Fruit fly (Drosophila melanogaster) whole organism, embryonic: ENCODE data around the gene Nup358.
A peak's percentile ranks its signal among the peaks of the same experiment; 100 is the strongest.

ENCODE experiments used
- BEAF-32 ChIP-seq: fragments of 200-800 bp; sonication (Bioruptor generic); optimal IDR thresholded peaks from 3 replicates; lab custom pipeline; 2017; ENCODE audit warnings: missing biosample characterization, missing genetic modification characterization, mild to moderate bottlenecking, moderate library complexity, missing genetic modification reagents
- CG10267 ChIP-seq: fragments of 200-800 bp; sonication (Bioruptor generic); optimal IDR thresholded peaks from 2 replicates; lab custom pipeline; 2018; ENCODE audit warnings: missing biosample characterization, mild to moderate bottlenecking, missing genetic modification characterization, moderate library complexity
- CG12744 ChIP-seq: fragments of 200-800 bp; sonication (Bioruptor generic); optimal IDR thresholded peaks from 2 replicates; lab custom pipeline; 2016; ENCODE audit warnings: missing biosample characterization, missing genetic modification characterization
- CG13287 ChIP-seq: fragments of 200-800 bp; sonication (Bioruptor generic); IDR thresholded peaks from 2 replicates; pipeline ENCODE4 v1.3.6; 2022; ENCODE audit warnings: missing biosample characterization, missing genetic modification characterization; ENCODE audit not compliant: partially characterized antibody
- CG14710 ChIP-seq: fragments of 200-800 bp; sonication (Bioruptor generic); optimal IDR thresholded peaks from 3 replicates; lab custom pipeline; 2019; ENCODE audit warnings: missing biosample characterization, mild to moderate bottlenecking, missing genetic modification characterization, moderate library complexity
- CG15514 ChIP-seq: fragments of 200-800 bp; sonication (Bioruptor generic); optimal IDR thresholded peaks from 3 replicates; lab custom pipeline; 2017; ENCODE audit warnings: missing biosample characterization, missing genetic modification characterization, mild to moderate bottlenecking, moderate library complexity, missing genetic modification reagents
- CG15601 ChIP-seq: fragments of 200-800 bp; sonication (Bioruptor generic); optimal IDR thresholded peaks from 3 replicates; lab custom pipeline; 2019; ENCODE audit warnings: missing biosample characterization, mild to moderate bottlenecking, missing genetic modification characterization, moderate library complexity
- CG1603 ChIP-seq: fragments of 200-800 bp; sonication (Bioruptor generic); optimal IDR thresholded peaks from 2 replicates; lab custom pipeline; 2019; ENCODE audit warnings: missing biosample characterization, mild to moderate bottlenecking, missing genetic modification characterization, moderate library complexity
- CG1792 ChIP-seq: fragments of 200-800 bp; sonication (Bioruptor generic); optimal IDR thresholded peaks from 2 replicates; lab custom pipeline; 2016; ENCODE audit warnings: missing biosample characterization, missing genetic modification characterization
- CG18619 ChIP-seq: fragments of 200-800 bp; sonication (Bioruptor generic); optimal IDR thresholded peaks from 3 replicates; lab custom pipeline; 2017; ENCODE audit warnings: missing biosample characterization, mild to moderate bottlenecking, missing genetic modification characterization
- CG2116 ChIP-seq: fragments of 200-800 bp; sonication (Bioruptor generic); optimal IDR thresholded peaks from 3 replicates; lab custom pipeline; 2018; ENCODE audit warnings: missing biosample characterization, mild to moderate bottlenecking, missing genetic modification characterization
- CG4617 ChIP-seq: fragments of 200-800 bp; sonication (Bioruptor generic); optimal IDR thresholded peaks from 3 replicates; lab custom pipeline; 2016; ENCODE audit warnings: missing biosample characterization, missing genetic modification characterization, borderline replicate concordance
- CG6813 ChIP-seq: fragments of 200-800 bp; sonication (Bioruptor generic); optimal IDR thresholded peaks from 2 replicates; lab custom pipeline; 2017; ENCODE audit warnings: missing biosample characterization, missing genetic modification characterization, mild to moderate bottlenecking, moderate library complexity, missing genetic modification reagents
- CG7987 ChIP-seq: fragments of 200-800 bp; sonication (Bioruptor generic); optimal IDR thresholded peaks from 2 replicates; lab custom pipeline; 2018; ENCODE audit warnings: missing biosample characterization, mild to moderate bottlenecking, missing genetic modification characterization, moderate library complexity
- CG9797 ChIP-seq: fragments of 200-800 bp; sonication (Bioruptor generic); optimal IDR thresholded peaks from 3 replicates; lab custom pipeline; 2018; ENCODE audit warnings: missing biosample characterization, mild to moderate bottlenecking, missing genetic modification characterization
- Dp ChIP-seq: fragments of 200-800 bp; sonication (Bioruptor generic); optimal IDR thresholded peaks from 2 replicates; lab custom pipeline; 2018; ENCODE audit warnings: missing biosample characterization, mild to moderate bottlenecking, missing genetic modification characterization, moderate library complexity
- Dref ChIP-seq: fragments of 200-800 bp; sonication (Bioruptor generic); IDR thresholded peaks from 2 replicates; pipeline ENCODE4 v1.3.6; 2022; ENCODE audit warnings: missing biosample characterization, missing genetic modification characterization
- E2f2 ChIP-seq: fragments of 200-800 bp; sonication (Bioruptor generic); IDR thresholded peaks from 2 replicates; pipeline ENCODE4 v1.3.6; 2022; ENCODE audit warnings: missing biosample characterization, missing genetic modification characterization
- Ets97D ChIP-seq: fragments of 200-800 bp; sonication (Bioruptor generic); optimal IDR thresholded peaks from 3 replicates; lab custom pipeline; 2016; ENCODE audit warnings: missing biosample characterization, missing genetic modification characterization
- Fer2 ChIP-seq: fragments of 200-800 bp; sonication (Bioruptor generic); optimal IDR thresholded peaks from 2 replicates; lab custom pipeline; 2018; ENCODE audit warnings: missing biosample characterization, mild to moderate bottlenecking, missing genetic modification characterization, moderate library complexity
- GATAe ChIP-seq: fragments of 200-800 bp; sonication (Bioruptor generic); conservative IDR thresholded peaks from 2 replicates; pipeline ENCODE4 v1.3.6; 2022; ENCODE audit warnings: missing biosample characterization, missing genetic modification characterization
- MBD-R2 ChIP-seq: fragments of 200-800 bp; sonication (Bioruptor generic); IDR thresholded peaks from 2 replicates; pipeline ENCODE4 v1.3.6; 2022; ENCODE audit warnings: missing biosample characterization, missing genetic modification characterization
- MESR4 ChIP-seq: fragments of 200-800 bp; sonication (Bioruptor generic); optimal IDR thresholded peaks from 2 replicates; lab custom pipeline; 2018; ENCODE audit warnings: missing biosample characterization, mild to moderate bottlenecking, missing genetic modification characterization, moderate library complexity
- Med ChIP-seq: fragments of 200-800 bp; sonication (Bioruptor generic); peaks from one replicate; lab custom pipeline; 2016; ENCODE audit warnings: missing biosample characterization, missing genetic modification characterization, mild to moderate bottlenecking, inconsistent platforms, moderate library complexity
- Myb ChIP-seq: fragments of 200-800 bp; sonication (Bioruptor generic); optimal IDR thresholded peaks from 2 replicates; lab custom pipeline; 2016; ENCODE audit warnings: missing biosample characterization, missing genetic modification characterization
- NC2α ChIP-seq: fragments of 200-800 bp; sonication (Bioruptor generic); optimal IDR thresholded peaks from 2 replicates; lab custom pipeline; 2016; ENCODE audit warnings: missing biosample characterization, missing genetic modification characterization
- Side ChIP-seq: fragments of 200-800 bp; sonication (Bioruptor generic); optimal IDR thresholded peaks from 2 replicates; lab custom pipeline; 2016; ENCODE audit warnings: missing biosample characterization, missing genetic modification characterization
- Vsx1 ChIP-seq: fragments of 200-800 bp; sonication (Bioruptor generic); optimal IDR thresholded peaks from 2 replicates; lab custom pipeline; 2017; ENCODE audit warnings: missing biosample characterization, mild to moderate bottlenecking, missing genetic modification characterization, missing genetic modification reagents
- amos ChIP-seq: fragments of 200-800 bp; sonication (Bioruptor generic); IDR thresholded peaks from 2 replicates; pipeline ENCODE4 v1.3.6; 2022; ENCODE audit warnings: missing biosample characterization, missing genetic modification characterization; ENCODE audit not compliant: partially characterized antibody
- bbx ChIP-seq: fragments of 200-800 bp; sonication (Bioruptor generic); IDR thresholded peaks from 2 replicates; pipeline ENCODE4 v1.3.6; 2022; ENCODE audit warnings: missing biosample characterization, missing genetic modification characterization; ENCODE audit not compliant: partially characterized antibody
- gfzf ChIP-seq: fragments of 200-800 bp; sonication (Bioruptor generic); optimal IDR thresholded peaks from 2 replicates; lab custom pipeline; 2016; ENCODE audit warnings: missing biosample characterization, mild to moderate bottlenecking, missing genetic modification characterization, moderate library complexity
- jigr1 ChIP-seq: fragments of 200-800 bp; sonication (Bioruptor generic); IDR thresholded peaks from 3 replicates; pipeline ENCODE4 v1.3.6; 2022; ENCODE audit warnings: missing biosample characterization, missing genetic modification characterization
- knrl ChIP-seq: fragments of 200-800 bp; sonication (Bioruptor generic); IDR thresholded peaks from 3 replicates; pipeline ENCODE4 v1.3.6; 2022; ENCODE audit warnings: missing biosample characterization, missing genetic modification characterization; ENCODE audit not compliant: partially characterized antibody
- pzg ChIP-seq: fragments of 200-800 bp; sonication (Bioruptor generic); optimal IDR thresholded peaks from 3 replicates; lab custom pipeline; 2018; ENCODE audit warnings: missing biosample characterization, mild to moderate bottlenecking, missing genetic modification characterization, moderate library complexity
- rib ChIP-seq: fragments of 200-800 bp; sonication (Bioruptor generic); IDR thresholded peaks from 2 replicates; pipeline ENCODE4 v1.3.6; 2022; ENCODE audit warnings: missing biosample characterization, missing genetic modification characterization
- row ChIP-seq: fragments of 200-800 bp; sonication (Bioruptor generic); IDR thresholded peaks from 3 replicates; pipeline ENCODE4 v1.3.6; 2022; ENCODE audit warnings: missing biosample characterization, missing genetic modification characterization
- run ChIP-seq: fragments of 200-800 bp; sonication (Bioruptor generic); optimal IDR thresholded peaks from 3 replicates; lab custom pipeline; 2018; ENCODE audit warnings: missing biosample characterization, mild to moderate bottlenecking, missing genetic modification characterization
- stwl ChIP-seq: fragments of 200-800 bp; sonication (Bioruptor generic); optimal IDR thresholded peaks from 3 replicates; lab custom pipeline; 2018; ENCODE audit warnings: missing biosample characterization, mild to moderate bottlenecking, missing genetic modification characterization, moderate library complexity
- trem ChIP-seq: fragments of 200-800 bp; optimal IDR thresholded peaks from 3 replicates; lab custom pipeline; 2019; ENCODE audit warnings: missing biosample characterization, mild to moderate bottlenecking, missing genetic modification characterization, moderate library complexity
- vfl ChIP-seq: fragments of 200-800 bp; sonication (Bioruptor generic); optimal IDR thresholded peaks from 2 replicates; lab custom pipeline; 2016; ENCODE audit warnings: missing biosample characterization, missing genetic modification characterization

Gene Nup358

dm6 chr3R:25232271-25232989 lies 16.7 kb upstream of the Nup358 start, which contains the start of gene Cad96Cb (continued):
- TF ChIP-seq CG6813 (GFP tag; lab: Kevin White, UChicago), result peak; percentile 80
- TF ChIP-seq CG15601 (tag; lab: Kevin White, UChicago), result peak; percentile 88
- peak; percentile 72 for TF ChIP-seq run
- TF ChIP-seq vfl (GFP tag; lab: Kevin White, UChicago), result no peak
- TF ChIP-seq NC2α (GFP tag; lab: Kevin White, UChicago), result peak; percentile 62
- TF ChIP-seq CG12744, result peak; percentile 69

dm6 chr3R:25235362-25235761 lies 13.8 kb upstream of the Nup358 start, which contains the start of gene Sil1:
Sil1 (minus strand) TSS chr3R:25235529.
- TF ChIP-seq CG10267, result peak; percentile 21
- 0 out of 3 replicates have a peak, but pooled peaks have one; percentile 5 for TF ChIP-seq row (GFP tag; lab: Robert Waterston, UW)
- peak; percentile 45 for TF ChIP-seq trem (tag; lab: Kevin White, UChicago)
- TF ChIP-seq CG13287, result peak; percentile 9; the same call in 1 of the 2 replicates
- peak; percentile 67 for TF ChIP-seq CG1603 (tag; lab: Kevin White, UChicago)
- TF ChIP-seq CG9797 (GFP tag; lab: Kevin White, UChicago), result peak; percentile 75
- no peak for TF ChIP-seq CG1792 (GFP tag; lab: Kevin White, UChicago)
- peak; percentile 18 for TF ChIP-seq Ets97D (GFP tag; lab: Kevin White, UChicago)
- TF ChIP-seq jigr1 (GFP tag; lab: Robert Waterston, UW), result no peak
- TF ChIP-seq stwl (tag; lab: Kevin White, UChicago), result peak; percentile 49
- TF ChIP-seq CG14710 (tag; lab: Kevin White, UChicago), result peak; percentile 22
- peak; percentile 93 for TF ChIP-seq Myb (GFP tag; lab: Kevin White, UChicago)
- TF ChIP-seq bbx (GFP tag; lab: Robert Waterston, UW), result peak; percentile 27; the same call in 1 of the 2 replicates
- no peak for TF ChIP-seq CG18619 (GFP tag; lab: Kevin White, UChicago)
- TF ChIP-seq Dp (GFP tag; lab: Kevin White, UChicago), result peak; percentile 84
- TF ChIP-seq Med (GFP tag; lab: Kevin White, UChicago), result peak; percentile 27
- TF ChIP-seq CG15514, result peak; percentile 99
- peak; percentile 32; the same call in 1 of the 2 replicates for TF ChIP-seq MBD-R2 (GFP tag; lab: Robert Waterston, UW)
- peak; percentile 31; the same call in 1 of the 3 replicates for TF ChIP-seq knrl
- no peak for TF ChIP-seq CG7987 (GFP tag; lab: Kevin White, UChicago)
- TF ChIP-seq Vsx1, result no peak
- TF ChIP-seq E2f2 (GFP tag; lab: Robert Waterston, UW), result peak; percentile 89
- TF ChIP-seq Side (GFP tag; lab: Kevin White, UChicago), result no peak
- TF ChIP-seq MESR4 (GFP tag; lab: Kevin White, UChicago), result peak; percentile 50
- peak; percentile 40 for TF ChIP-seq BEAF-32 (GFP tag; lab: Kevin White, UChicago)
- peak; percentile 26 for TF ChIP-seq CG2116 (GFP tag; lab: Kevin White, UChicago)
- TF ChIP-seq Fer2, result no peak
- peak; percentile 33; the same call in 1 of the 2 replicates for TF ChIP-seq amos (GFP tag; lab: Robert Waterston, UW)
- peak; percentile 33 for TF ChIP-seq CG4617 (GFP tag; lab: Kevin White, UChicago)
- no peak for TF ChIP-seq rib (GFP tag; lab: Robert Waterston, UW)
- peak; percentile 66 for TF ChIP-seq pzg
- TF ChIP-seq gfzf (GFP tag; lab: Kevin White, UChicago), result peak; percentile 76
- peak; percentile 22; the same call in 1 of the 2 replicates for TF ChIP-seq Dref
- TF ChIP-seq GATAe (GFP tag; lab: Robert Waterston, UW), result no peak
